Worm (Caenorhabditis elegans) whole organism, L1 larva: Measurements from ENCODE around the gene mlt-7.

Source experiments
- C04F5.9 ChIP-seq: sonication (generic microtip); optimal IDR thresholded peaks from 2 replicates; lab custom pipeline; 2016; ENCODE audit warnings: missing genetic modification characterization, missing compliant biosample characterization
- C34B4.2 ChIP-seq: sonication (generic microtip); optimal IDR thresholded peaks from 2 replicates; lab custom pipeline; 2017; ENCODE audit warnings: mild to moderate bottlenecking, missing genetic modification characterization, missing compliant biosample characterization
- aha-1 ChIP-seq: fragments of 150-350 bp; optimal IDR thresholded peaks from 2 replicates; lab custom pipeline; 2014; ENCODE audit warnings: missing biosample characterization, missing genetic modification characterization
- alr-1 ChIP-seq: fragments of 200-800 bp; sonication (Bioruptor generic); optimal IDR thresholded peaks from 2 replicates; lab custom pipeline; 2018; ENCODE audit warnings: borderline replicate concordance, mild to moderate bottlenecking, missing genetic modification characterization, missing compliant biosample characterization
- ama-1 ChIP-seq: fragments of 150-350 bp; optimal IDR thresholded peaks from 2 replicates; lab custom pipeline; 2014
- blmp-1 ChIP-seq: fragments of 150-350 bp; optimal IDR thresholded peaks from 2 replicates; lab custom pipeline; 2014; ENCODE audit warnings: missing biosample characterization, missing genetic modification characterization
- ceh-63 ChIP-seq: fragments of 200-800 bp; sonication (Bioruptor generic); optimal IDR thresholded peaks from 2 replicates; lab custom pipeline; 2018; ENCODE audit warnings: mild to moderate bottlenecking, missing genetic modification characterization, missing compliant biosample characterization
- ceh-82 ChIP-seq, 3 experiments: fragments of 150-350 bp in 1 of 3; sonication (generic microtip) in 2 of 3; optimal IDR thresholded peaks; 2 replicates each; lab custom pipeline; 2014 to 2017; ENCODE audit warnings: missing biosample characterization in 3 of 3, missing genetic modification characterization in 3 of 3
- ceh-88 ChIP-seq: fragments of 200-800 bp; sonication (Bioruptor generic); IDR thresholded peaks from 2 replicates; pipeline ENCODE4 v1.3.6; 2022; ENCODE audit warnings: missing genetic modification characterization, missing compliant biosample characterization
- ceh-90 ChIP-seq: sonication (generic microtip); optimal IDR thresholded peaks from 2 replicates; lab custom pipeline; 2016; ENCODE audit warnings: missing genetic modification characterization, missing compliant biosample characterization
- efl-1 ChIP-seq, 4 experiments: fragments of 150-350 bp; optimal IDR thresholded peaks in 3 of 4; peaks in 1 of 4; 1 replicate in 1 of 4; 2 replicates in 3 of 4; lab custom pipeline; 2014; ENCODE audit warnings: missing biosample characterization in 2 of 4, missing genetic modification characterization in 2 of 4, missing genetic modification reagents in 2 of 4
- egl-27 ChIP-seq, 2 experiments: fragments of 150-350 bp in 1 of 2; sonication (generic microtip); optimal IDR thresholded peaks; 3 replicates each; lab custom pipeline; 2017 to 2018; ENCODE audit warnings: missing biosample characterization in 2 of 2, missing genetic modification characterization in 2 of 2, missing genetic modification reagents in 2 of 2
- elt-2 ChIP-seq: sonication (generic microtip); optimal IDR thresholded peaks from 2 replicates; lab custom pipeline; 2016; ENCODE audit warnings: missing genetic modification characterization, mild to moderate bottlenecking, inconsistent platforms, missing compliant biosample characterization, missing genetic modification reagents
- elt-3 ChIP-seq, 6 experiments: fragments of 150-350 bp in 1 of 6; sonication (generic microtip); optimal IDR thresholded peaks; 2 replicates each; lab custom pipeline; 2017 to 2018; ENCODE audit warnings: missing biosample characterization in 6 of 6, missing genetic modification characterization in 6 of 6, inconsistent platforms in 1 of 6
- fkh-10 ChIP-seq: sonication (generic microtip); optimal IDR thresholded peaks from 2 replicates; lab custom pipeline; 2017; ENCODE audit warnings: missing biosample characterization, missing genetic modification reagents, missing genetic modification characterization
- fkh-8 ChIP-seq: sonication (generic microtip); optimal IDR thresholded peaks from 2 replicates; lab custom pipeline; 2016; ENCODE audit warnings: mild to moderate bottlenecking, missing genetic modification characterization, missing compliant biosample characterization
- fos-1 ChIP-seq: fragments of 150-350 bp; optimal IDR thresholded peaks from 2 replicates; lab custom pipeline; 2014; ENCODE audit warnings: missing biosample characterization, missing genetic modification characterization
- grh-1 ChIP-seq: fragments of 200-800 bp; sonication (Bioruptor generic); IDR thresholded peaks from 2 replicates; pipeline ENCODE4 v1.3.6; 2022; ENCODE audit warnings: missing genetic modification reagents, missing genetic modification characterization, missing compliant biosample characterization
- hlh-4 ChIP-seq: sonication (generic microtip); optimal IDR thresholded peaks from 2 replicates; lab custom pipeline; 2016; ENCODE audit warnings: mild to moderate bottlenecking, missing genetic modification characterization, missing compliant biosample characterization
- hpl-2 ChIP-seq: fragments of 150-350 bp; optimal IDR thresholded peaks from 2 replicates; lab custom pipeline; 2014; ENCODE audit warnings: missing biosample characterization, missing genetic modification reagents, missing genetic modification characterization
- isw-1 ChIP-seq: fragments of 200-800 bp; sonication (Bioruptor generic); IDR thresholded peaks from 2 replicates; pipeline ENCODE4 v1.3.6; 2022; ENCODE audit warnings: missing genetic modification characterization, missing compliant biosample characterization
- jun-1 ChIP-seq: fragments of 150-350 bp; optimal IDR thresholded peaks from 2 replicates; lab custom pipeline; 2014; ENCODE audit warnings: missing biosample characterization, missing genetic modification reagents, missing genetic modification characterization
- lin-14 ChIP-seq: fragments of 200-800 bp; sonication (Bioruptor generic); optimal IDR thresholded peaks from 2 replicates; lab custom pipeline; 2018; ENCODE audit warnings: mild to moderate bottlenecking, missing genetic modification characterization, moderate library complexity, missing compliant biosample characterization
- lin-35 ChIP-seq, 2 experiments: fragments of 150-350 bp; optimal IDR thresholded peaks; 2 replicates each; lab custom pipeline; 2014; ENCODE audit warnings: missing biosample characterization in 2 of 2, missing genetic modification characterization in 2 of 2, missing genetic modification reagents in 2 of 2
- lin-39 ChIP-seq: fragments of 150-350 bp; optimal IDR thresholded peaks from 2 replicates; lab custom pipeline; 2014; ENCODE audit warnings: missing biosample characterization, missing genetic modification reagents, missing genetic modification characterization
- lir-3 ChIP-seq: sonication (generic microtip); optimal IDR thresholded peaks from 2 replicates; lab custom pipeline; 2016; ENCODE audit warnings: mild to moderate bottlenecking, missing genetic modification characterization, moderate library complexity, missing compliant biosample characterization; ENCODE audit not compliant: poor library complexity
- mep-1 ChIP-seq: fragments of 150-350 bp; optimal IDR thresholded peaks from 2 replicates; lab custom pipeline; 2014; ENCODE audit warnings: missing biosample characterization, missing genetic modification characterization
- nhr-12 ChIP-seq: sonication (generic microtip); optimal IDR thresholded peaks from 2 replicates; lab custom pipeline; 2017; ENCODE audit warnings: missing biosample characterization, missing genetic modification characterization
- nhr-20 ChIP-seq: sonication (generic microtip); optimal IDR thresholded peaks from 2 replicates; lab custom pipeline; 2016; ENCODE audit warnings: mild to moderate bottlenecking, missing genetic modification characterization, missing compliant biosample characterization
- nhr-237 ChIP-seq: fragments of 150-350 bp; optimal IDR thresholded peaks from 2 replicates; lab custom pipeline; 2014; ENCODE audit warnings: missing biosample characterization, missing genetic modification characterization
- nhr-47 ChIP-seq: sonication (generic microtip); optimal IDR thresholded peaks from 2 replicates; lab custom pipeline; 2016; ENCODE audit warnings: mild to moderate bottlenecking, missing genetic modification characterization, moderate library complexity, missing compliant biosample characterization
- nhr-76 ChIP-seq: sonication (generic microtip); optimal IDR thresholded peaks from 2 replicates; lab custom pipeline; 2017; ENCODE audit warnings: missing biosample characterization, missing genetic modification characterization
- nhr-77 ChIP-seq: fragments of 150-350 bp; optimal IDR thresholded peaks from 2 replicates; lab custom pipeline; 2014; ENCODE audit warnings: missing biosample characterization, missing genetic modification characterization
- nhr-84 ChIP-seq: sonication (generic microtip); optimal IDR thresholded peaks from 2 replicates; lab custom pipeline; 2017; ENCODE audit warnings: missing biosample characterization, missing genetic modification characterization
- nhr-90 ChIP-seq: sonication (generic microtip); optimal IDR thresholded peaks from 2 replicates; lab custom pipeline; 2016; ENCODE audit warnings: mild to moderate bottlenecking, missing genetic modification characterization, missing compliant biosample characterization; ENCODE audit not compliant: poor library complexity
- pag-3 ChIP-seq: sonication (generic microtip); optimal IDR thresholded peaks from 2 replicates; lab custom pipeline; 2017; ENCODE audit warnings: missing genetic modification characterization, mild to moderate bottlenecking, missing compliant biosample characterization, antibody characterized with exemption, borderline replicate concordance; ENCODE audit not compliant: insufficient read depth
- pax-3 ChIP-seq: fragments of 200-800 bp; sonication (Bioruptor generic); optimal IDR thresholded peaks from 2 replicates; lab custom pipeline; 2018; ENCODE audit warnings: mild to moderate bottlenecking, missing genetic modification characterization, moderate library complexity, missing compliant biosample characterization
- rnt-1 ChIP-seq: sonication (generic microtip); optimal IDR thresholded peaks from 2 replicates; lab custom pipeline; 2016; ENCODE audit warnings: mild to moderate bottlenecking, missing genetic modification characterization, moderate library complexity, missing compliant biosample characterization
- skn-1 ChIP-seq: fragments of 150-350 bp; optimal IDR thresholded peaks from 2 replicates; lab custom pipeline; 2014; ENCODE audit warnings: missing biosample characterization, missing genetic modification characterization
- snpc-4 ChIP-seq: fragments of 150-350 bp; optimal IDR thresholded peaks from 2 replicates; lab custom pipeline; 2014; ENCODE audit warnings: missing biosample characterization, missing genetic modification characterization
- sox-4 ChIP-seq: sonication (generic microtip); optimal IDR thresholded peaks from 2 replicates; lab custom pipeline; 2016; ENCODE audit warnings: missing genetic modification characterization, missing compliant biosample characterization
- sptf-1 ChIP-seq: fragments of 150-350 bp; optimal IDR thresholded peaks from 2 replicates; lab custom pipeline; 2014; ENCODE audit warnings: missing biosample characterization, missing genetic modification characterization
- sup-37 ChIP-seq: fragments of 200-800 bp; sonication (Bioruptor generic); optimal IDR thresholded peaks from 2 replicates; lab custom pipeline; 2018; ENCODE audit warnings: mild to moderate bottlenecking, missing genetic modification characterization, missing compliant biosample characterization
- tbx-2 ChIP-seq: sonication (generic microtip); optimal IDR thresholded peaks from 2 replicates; lab custom pipeline; 2016; ENCODE audit warnings: missing genetic modification characterization, missing compliant biosample characterization
- tlp-1 ChIP-seq: fragments of 150-350 bp; optimal IDR thresholded peaks from 2 replicates; lab custom pipeline; 2014; ENCODE audit warnings: missing biosample characterization, missing genetic modification characterization
- vab-15 ChIP-seq: sonication (generic microtip); optimal IDR thresholded peaks from 2 replicates; lab custom pipeline; 2017; ENCODE audit warnings: missing genotype, mild to moderate bottlenecking, missing genetic modification characterization, missing compliant biosample characterization
- xbp-1 ChIP-seq: sonication (generic microtip); optimal IDR thresholded peaks from 2 replicates; lab custom pipeline; 2016; ENCODE audit warnings: missing genetic modification characterization, missing compliant biosample characterization
- zag-1 ChIP-seq: fragments of 150-350 bp; optimal IDR thresholded peaks from 2 replicates; lab custom pipeline; 2014; ENCODE audit warnings: missing biosample characterization, missing genetic modification characterization
- ztf-11 ChIP-seq, 2 experiments: sonication (generic microtip); optimal IDR thresholded peaks; 2 replicates each; lab custom pipeline; 2016 to 2017; ENCODE audit warnings: missing genetic modification characterization in 2 of 2, missing biosample characterization in 1 of 2, missing compliant biosample characterization in 1 of 2
- ztf-4 ChIP-seq: fragments of 150-350 bp; optimal IDR thresholded peaks from 2 replicates; lab custom pipeline; 2014; ENCODE audit warnings: missing biosample characterization, missing genetic modification characterization

The mlt-7 gene

ce11 chrII:4376295-4377172, 16.3 kb upstream of the mlt-7 start, which contains the start of gene ntl-2 (continued):
- TF ChIP-seq egl-27 (tag; optimal IDR thresholded peaks at IDR 0.05; lab: Kevin White, UChicago) (peak; percentile 48 to 82), sox-4 (peak; percentile 73), skn-1 (peak; percentile 92), vab-15 (tag; lab: Kevin White, UChicago) (peak; percentile 95), tlp-1 (tag; lab: Kevin White, UChicago) (no peak), nhr-20 (tag; lab: Kevin White, UChicago) (peak; percentile 95), lir-3 (tag; lab: Kevin White, UChicago) (peak; percentile 85), fkh-10 (peak; percentile 88), grh-1 (GFP tag; lab: Robert Waterston, UW) (peak; percentile 91), lin-14 (GFP tag; lab: Kevin White, UChicago) (peak; percentile 100), hlh-4 (no peak), tbx-2 (tag; lab: Kevin White, UChicago) (peak; percentile 93), alr-1 (tag; lab: Kevin White, UChicago) (no peak), nhr-84 (no peak), ceh-88 (GFP tag; lab: Robert Waterston, UW) (peak; percentile 82), ceh-90 (tag; lab: Kevin White, UChicago) (peak; percentile 33), nhr-90 (tag; lab: Kevin White, UChicago) (peak; percentile 92), nhr-77 (tag; lab: Kevin White, UChicago) (peak; percentile 97), elt-2 (tag; lab: Kevin White, UChicago) (peak; percentile 98), jun-1 (tag; lab: Kevin White, UChicago) (peak; percentile 95), ama-1 (lab: Kevin White, UChicago) (peak; percentile 16), hpl-2 (peak; percentile 56), nhr-12 (tag; lab: Kevin White, UChicago) (peak; percentile 13), lin-35 (GFP tag; optimal IDR thresholded peaks at IDR 0.05; lab: Kevin White, UChicago) (peak; percentile 84 to 92), snpc-4 (tag; lab: Kevin White, UChicago) (peak; percentile 88), C34B4.2 (tag; lab: Kevin White, UChicago) (peak; percentile 70), nhr-76 (tag; lab: Kevin White, UChicago) (no peak), nhr-237 (tag; lab: Kevin White, UChicago) (peak; percentile 88), mep-1 (peak; percentile 96), ztf-11 (tag; optimal IDR thresholded peaks at IDR 0.05; lab: Kevin White, UChicago) (peak in 1 of 2 experiments; percentile 76), lin-39 (peak; percentile 77), isw-1 (GFP tag; lab: Robert Waterston, UW) (peak; percentile 94), pag-3 (tag; lab: Kevin White, UChicago) (no peak), zag-1 (no peak), rnt-1 (peak; percentile 96), nhr-47 (peak; percentile 97), sup-37 (GFP tag; lab: Kevin White, UChicago) (peak; percentile 92), pax-3 (tag; lab: Kevin White, UChicago) (peak; percentile 97), ztf-4 (tag; lab: Kevin White, UChicago) (peak; percentile 89), efl-1 (optimal IDR thresholded peaks at IDR 0.05; lab: Kevin White, UChicago) (peak; percentile 89 to 94), efl-1 (GFP tag; optimal IDR thresholded peaks at IDR 0.05 in 1 of 2; lab: Kevin White, UChicago) (peak; percentile 76 to 98), elt-3 (tag; optimal IDR thresholded peaks at IDR 0.05; lab: Kevin White, UChicago) (peak in 3 of 6 experiments; percentile 74 to 82 (median 77)), fkh-8 (tag; lab: Kevin White, UChicago) (peak; percentile 99), C04F5.9 (peak; percentile 74), blmp-1 (tag; lab: Kevin White, UChicago) (peak; percentile 59), aha-1 (tag; lab: Kevin White, UChicago) (peak; percentile 70), fos-1 (tag; lab: Kevin White, UChicago) (peak; percentile 86), ceh-63 (GFP tag; lab: Kevin White, UChicago) (peak; percentile 94), ceh-82 (tag; optimal IDR thresholded peaks at IDR 0.05; lab: Kevin White, UChicago) (peak; percentile 89 to 97 (median 91)), sptf-1 (tag; lab: Kevin White, UChicago) (no peak), xbp-1 (tag; lab: Kevin White, UChicago) (peak; percentile 86)
